Worm (Caenorhabditis elegans): ENCODE measurements around the gene F46C5.4.

F46C5.4 gene

ce11 chrII:8844465-8845126, 8.7 kb downstream of the F46C5.4 start, which contains the start of gene F46C5.6:
Gene F46C5.6 (minus strand): TSS chrII:8844515.
- TF ChIP-seq nhr-232 (tag; optimal IDR thresholded peaks at IDR 0.05) (no peak), ztf-16 (tag; optimal IDR thresholded peaks at IDR 0.05) (no peak), gmeb-2 (tag; optimal IDR thresholded peaks at IDR 0.05) (no peak), lim-6 (tag; optimal IDR thresholded peaks at IDR 0.05) (no peak), sox-4 (tag; optimal IDR thresholded peaks at IDR 0.05) (no peak), C08G9.2 (tag; optimal IDR thresholded peaks at IDR 0.05) (no peak), nfya-1 (tag; optimal IDR thresholded peaks at IDR 0.05) (peak; percentile 40), pha-4 (tag; optimal IDR thresholded peaks at IDR 0.05) (no peak), tbx-2 (tag; optimal IDR thresholded peaks at IDR 0.05) (peak; percentile 27), ceh-34 (tag; optimal IDR thresholded peaks at IDR 0.05) (peak; percentile 34), mec-3 (tag; optimal IDR thresholded peaks at IDR 0.05; ENCODE audit: borderline replicate concordance) (no peak), unc-3 (GFP tag; conservative IDR thresholded peaks at IDR 0.05) (no peak), unc-3 (tag; optimal IDR thresholded peaks at IDR 0.05) (no peak), unc-55 (GFP tag; optimal IDR thresholded peaks at IDR 0.05) (peak; percentile 53), rnt-1 (tag; optimal IDR thresholded peaks at IDR 0.05) (peak; percentile 32), ceh-18 (tag; optimal IDR thresholded peaks at IDR 0.05) (peak; percentile 94), ceh-24 (tag; optimal IDR thresholded peaks at IDR 0.05) (no peak)

DNA sequence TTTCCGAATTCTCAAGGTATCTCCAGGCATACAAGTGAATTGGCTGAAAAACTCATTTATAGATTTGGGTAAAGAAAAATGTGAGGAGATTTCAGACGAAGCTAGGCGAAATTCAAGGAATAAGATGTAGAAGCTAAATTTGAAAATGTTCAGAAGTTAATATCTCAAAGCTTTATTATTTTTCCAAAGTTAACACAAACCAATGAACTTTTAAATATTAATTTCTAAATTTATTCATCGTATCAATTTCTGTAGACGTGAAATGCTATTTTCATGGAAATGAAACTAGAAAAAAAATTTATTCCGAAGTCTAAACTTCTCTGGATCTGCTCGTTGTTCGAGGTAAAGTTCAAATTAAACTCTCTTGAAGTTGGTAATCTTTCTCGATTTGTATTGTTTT, 9.4 kb downstream of the F46C5.4 start, which contains the start of gene agxt-1:
TSS of gene agxt-1 (plus strand) at position 301 of the 400 bp plus-strand sequence.
- TF ChIP-seq lim-6 (tag; optimal IDR thresholded peaks at IDR 0.05), result no peak
- TF ChIP-seq hlh-15 (tag; optimal IDR thresholded peaks at IDR 0.05), result no peak
- TF ChIP-seq unc-3 (GFP tag; conservative IDR thresholded peaks at IDR 0.05), result no peak
- no peak for TF ChIP-seq unc-3 (tag; optimal IDR thresholded peaks at IDR 0.05)
- TF ChIP-seq fkh-6 (tag; optimal IDR thresholded peaks at IDR 0.05), result no peak
- no peak for TF ChIP-seq unc-42 (tag; optimal IDR thresholded peaks at IDR 0.05)
- TF ChIP-seq C38D4.7 (GFP tag; optimal IDR thresholded peaks at IDR 0.05), result no peak
- TF ChIP-seq fax-1 (tag; optimal IDR thresholded peaks at IDR 0.05), result no peak
- TF ChIP-seq tbx-2 (tag; optimal IDR thresholded peaks at IDR 0.05), result no peak
- TF ChIP-seq ceh-48 (tag; optimal IDR thresholded peaks at IDR 0.05), result no peak
- TF ChIP-seq pax-1 (tag; optimal IDR thresholded peaks at IDR 0.05), result no peak
- no peak for TF ChIP-seq ceh-14 (tag; optimal IDR thresholded peaks at IDR 0.05)
- no peak for TF ChIP-seq dve-1 (tag; optimal IDR thresholded peaks at IDR 0.05)
- TF ChIP-seq madf-2 (tag; optimal IDR thresholded peaks at IDR 0.05), result no peak
- TF ChIP-seq ceh-9 (tag; optimal IDR thresholded peaks at IDR 0.05), result no peak
- TF ChIP-seq ahr-1 (tag; optimal IDR thresholded peaks at IDR 0.05), result no peak
- no peak for TF ChIP-seq eyg-1 (tag; optimal IDR thresholded peaks at IDR 0.05)
- no peak for TF ChIP-seq pha-2 (tag; optimal IDR thresholded peaks at IDR 0.05)
- TF ChIP-seq T23F11.4 (GFP tag; optimal IDR thresholded peaks at IDR 0.05), result no peak
- TF ChIP-seq nhr-232 (tag; optimal IDR thresholded peaks at IDR 0.05), result no peak
- no peak for TF ChIP-seq ceh-18 (tag; optimal IDR thresholded peaks at IDR 0.05)

DNA sequence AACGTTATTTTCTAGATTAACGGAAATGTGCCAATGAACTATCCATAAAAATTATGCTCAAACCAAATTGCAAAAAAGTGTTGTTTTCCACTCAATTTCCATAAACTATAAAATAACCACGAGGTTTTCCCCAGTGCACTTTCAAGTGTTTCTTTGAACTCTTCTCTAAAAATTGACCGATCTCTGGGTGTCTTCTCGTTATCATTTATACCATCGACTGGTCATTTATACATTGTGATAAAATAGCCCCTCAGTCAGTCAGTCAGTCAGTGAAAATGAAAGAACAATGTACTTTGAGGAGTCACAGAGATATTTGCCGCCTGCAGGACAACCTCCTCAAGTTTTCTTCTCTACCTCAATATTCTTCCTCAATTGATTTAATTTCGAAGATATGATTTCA, 10.1 kb downstream of the F46C5.4 start:
- TF ChIP-seq elt-2 (tag; optimal IDR thresholded peaks at IDR 0.05) (peak; percentile 36), dve-1 (tag; optimal IDR thresholded peaks at IDR 0.05) (no peak), hlh-8 (tag; optimal IDR thresholded peaks at IDR 0.05) (no peak)

- TF ChIP-seq ceh-24 (tag; optimal IDR thresholded peaks at IDR 0.05) (no peak), hlh-8 (tag; optimal IDR thresholded peaks at IDR 0.05) (no peak), fkh-6 (tag; optimal IDR thresholded peaks at IDR 0.05) (no peak), ztf-16 (tag; optimal IDR thresholded peaks at IDR 0.05) (no peak), hlh-15 (tag; optimal IDR thresholded peaks at IDR 0.05) (no peak), C38D4.7 (GFP tag; optimal IDR thresholded peaks at IDR 0.05) (no peak), ceh-19 (GFP tag; optimal IDR thresholded peaks at IDR 0.05) (no peak), ets-4 (tag; optimal IDR thresholded peaks at IDR 0.05) (no peak), tbx-7 (tag; optimal IDR thresholded peaks at IDR 0.05) (no peak), nhr-11 (tag; optimal IDR thresholded peaks at IDR 0.05) (no peak), fkh-10 (GFP tag; optimal IDR thresholded peaks at IDR 0.05) (no peak)
These were observed 13.1 kb downstream of the F46C5.4 start for ce11 chrII:8848984-8849383.

All from whole organism, late embryonic.